Fruit fly (Drosophila melanogaster) ovary, adult (tissue): ENCODE measurements around the gene CG44141.

Experiments used
- CG17801 ChIP-seq: fragments of 200-800 bp; optimal IDR thresholded peaks from 2 replicates; lab custom pipeline; 2019; ENCODE audit warnings: missing biosample characterization, mild to moderate bottlenecking, missing genetic modification characterization, moderate library complexity; ENCODE audit not compliant: partially characterized antibody

CG44141 gene

DNA sequence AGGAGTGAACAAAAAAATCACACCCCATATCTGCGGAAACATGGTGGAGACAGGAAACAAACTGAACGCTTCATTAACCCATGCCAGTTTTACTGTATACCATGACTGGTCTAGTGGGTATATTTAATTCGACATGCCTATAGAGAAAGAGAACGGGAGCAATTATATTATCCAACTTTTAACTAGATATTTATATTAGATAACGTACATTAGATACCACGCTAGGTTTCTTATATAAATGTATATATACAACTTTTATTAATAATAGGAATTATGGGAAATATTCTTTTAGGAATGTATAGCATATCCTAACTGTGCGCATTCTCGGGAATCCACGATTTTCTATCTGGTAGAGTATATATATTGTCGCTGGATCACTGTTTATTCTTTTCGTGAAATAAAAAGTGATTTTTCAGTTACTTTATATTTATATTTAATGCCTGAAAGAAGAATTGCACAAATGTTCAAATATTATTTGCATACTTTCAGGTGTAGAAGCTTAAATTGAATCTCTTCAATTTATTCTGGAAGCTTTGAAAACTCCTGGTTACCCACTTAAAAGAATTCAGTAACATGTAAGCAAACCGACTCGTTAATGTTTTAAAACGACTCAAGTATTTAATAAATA is 45.9 kb downstream of the CG44141 start, which contains the start of gene Semp1:
Gene Semp1 (minus strand): TSS at position 51 of the 628 bp plus-strand sequence.
- no peak for TF ChIP-seq CG17801 (GFP tag; lab: Kevin White, UChicago)

DNA sequence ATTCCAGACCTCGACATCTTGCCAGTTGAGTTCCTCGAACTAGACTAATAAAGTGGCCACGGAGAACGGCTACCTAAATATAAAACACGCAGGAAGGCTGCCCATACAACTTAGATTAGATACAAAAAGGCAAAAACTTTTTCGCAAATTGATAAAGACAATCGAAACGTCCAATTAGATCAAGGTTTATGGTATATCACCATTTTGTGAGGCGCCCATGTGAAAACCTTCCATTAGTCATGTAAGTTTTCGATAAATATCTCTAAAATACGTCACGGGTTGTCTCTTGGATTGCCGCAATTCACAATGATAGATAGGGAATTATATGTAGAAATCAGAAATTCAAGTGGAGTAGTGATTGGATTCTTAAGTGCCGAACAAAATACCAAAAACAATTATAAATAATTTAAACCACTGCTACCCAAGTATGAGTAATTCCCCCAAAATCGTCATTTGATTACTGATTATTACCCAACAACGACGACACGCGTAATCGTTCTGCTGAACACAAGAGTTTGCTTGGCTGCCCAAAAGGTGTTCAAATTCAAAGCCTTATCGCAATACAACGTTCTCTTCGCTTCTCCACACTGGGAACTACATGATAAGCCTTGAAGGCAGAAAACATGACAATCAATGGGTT is 47.5 kb downstream of the CG44141 start, which contains the start of gene CG15255:
Gene CG15255 (minus strand): TSS at position 51 of the 640 bp plus-strand sequence.
- TF ChIP-seq CG17801 (GFP tag; lab: Kevin White, UChicago): no peak

DNA sequence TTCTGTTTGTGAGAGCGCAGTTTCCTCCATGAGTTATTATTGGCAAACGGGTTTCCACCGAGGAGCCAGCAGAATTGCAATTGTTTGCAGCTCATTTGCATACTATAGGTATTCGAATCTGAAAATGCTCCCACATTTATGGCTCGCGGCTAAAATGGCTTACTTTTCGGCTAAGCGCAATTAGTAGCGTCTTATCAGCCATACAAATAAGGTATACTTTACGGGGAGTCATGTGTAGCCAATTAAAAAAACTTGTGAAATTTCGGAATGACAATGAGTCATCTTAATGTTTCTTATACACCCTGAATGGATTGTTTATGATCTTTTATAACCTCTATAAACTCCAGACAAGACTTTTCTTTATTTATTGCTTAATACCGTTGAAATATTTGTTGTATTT is 50.1 kb downstream of the CG44141 start:
- no peak for TF ChIP-seq CG17801 (GFP tag; lab: Kevin White, UChicago)
